Worm (Caenorhabditis elegans) whole organism, L4 larva: ENCODE results near the gene F40G9.6.

Source experiments
- R02D3.7 ChIP-seq: fragments of 150-350 bp; sonication (generic microtip); optimal IDR thresholded peaks from 3 replicates; lab custom pipeline; 2014; ENCODE audit warnings: missing biosample characterization, missing genetic modification characterization
- T26A8.4 ChIP-seq: fragments of 200-800 bp; sonication (Bioruptor generic); IDR thresholded peaks from 2 replicates; pipeline ENCODE4 v1.3.6; 2022; ENCODE audit warnings: missing genetic modification characterization, missing compliant biosample characterization
- arid-1 ChIP-seq: fragments of 200-800 bp; sonication (Bioruptor generic); conservative IDR thresholded peaks from 2 replicates; pipeline ENCODE4 v1.3.6; 2022; ENCODE audit warnings: missing genetic modification reagents, missing genetic modification characterization, missing compliant biosample characterization
- jun-1 ChIP-seq: fragments of 150-350 bp; optimal IDR thresholded peaks from 2 replicates; lab custom pipeline; 2014; ENCODE audit warnings: missing biosample characterization, missing genetic modification reagents, missing genetic modification characterization
- lin-38 ChIP-seq: fragments of 200-800 bp; sonication (Bioruptor generic); IDR thresholded peaks from 2 replicates; pipeline ENCODE4 v1.3.6; 2022; ENCODE audit warnings: missing genetic modification reagents, missing genetic modification characterization, missing compliant biosample characterization
- nhr-10 ChIP-seq: fragments of 150-350 bp; optimal IDR thresholded peaks from 2 replicates; lab custom pipeline; 2014; ENCODE audit warnings: missing biosample characterization, missing genetic modification characterization
- nhr-28 ChIP-seq: fragments of 150-350 bp; optimal IDR thresholded peaks from 2 replicates; lab custom pipeline; 2014; ENCODE audit warnings: missing biosample characterization, missing genetic modification characterization
- nhr-76 ChIP-seq: fragments of 150-350 bp; optimal IDR thresholded peaks from 2 replicates; lab custom pipeline; 2014; ENCODE audit warnings: missing biosample characterization, missing genetic modification characterization

ce11 chrIII:194160-194559, 14.8 kb downstream of the F40G9.6 start, which contains the start of gene F40G9.17:
- TF ChIP-seq jun-1 (tag; lab: Kevin White, UChicago) = no peak
- TF ChIP-seq T26A8.4 (GFP tag; lab: Robert Waterston, UW) = no peak
- no peak for TF ChIP-seq lin-38 (GFP tag; lab: Robert Waterston, UW)
- TF ChIP-seq nhr-10 (tag; lab: Kevin White, UChicago) = no peak
- TF ChIP-seq R02D3.7 (tag; lab: Kevin White, UChicago) = no peak
- no peak for TF ChIP-seq arid-1 (GFP tag; lab: Robert Waterston, UW)
- TF ChIP-seq nhr-28 = no peak
- no peak for TF ChIP-seq nhr-76 (tag; lab: Kevin White, UChicago)
